Worm (Caenorhabditis elegans) whole organism, L2 larva: ENCODE results near the gene nfm-1.

ENCODE experiments used
- alr-1 ChIP-seq: fragments of 150-350 bp; optimal IDR thresholded peaks from 2 replicates; lab custom pipeline; 2014; ENCODE audit warnings: missing biosample characterization, missing genetic modification characterization
- aly-2 ChIP-seq: fragments of 150-350 bp; optimal IDR thresholded peaks from 2 replicates; lab custom pipeline; 2014; ENCODE audit warnings: missing biosample characterization, missing genetic modification characterization
- ama-1 ChIP-seq: fragments of 150-350 bp; optimal IDR thresholded peaks from 2 replicates; lab custom pipeline; 2018; ENCODE audit warnings: inconsistent platforms
- elt-1 ChIP-seq: fragments of 150-350 bp; optimal IDR thresholded peaks from 2 replicates; lab custom pipeline; 2014; ENCODE audit warnings: missing biosample characterization, missing genetic modification characterization
- gmeb-1 ChIP-seq: fragments of 150-350 bp; optimal IDR thresholded peaks from 2 replicates; lab custom pipeline; 2014; ENCODE audit warnings: missing biosample characterization, missing genetic modification characterization
- lin-11 ChIP-seq: fragments of 150-350 bp; sonication (generic microtip); optimal IDR thresholded peaks from 2 replicates; lab custom pipeline; 2014; ENCODE audit warnings: missing biosample characterization, missing genetic modification characterization, inconsistent platforms, mixed read lengths
- lin-13 ChIP-seq: fragments of 150-350 bp; optimal IDR thresholded peaks from 2 replicates; lab custom pipeline; 2014; ENCODE audit warnings: missing biosample characterization, missing genetic modification reagents, missing genetic modification characterization
- lin-39 ChIP-seq: fragments of 150-350 bp; optimal IDR thresholded peaks from 2 replicates; lab custom pipeline; 2014; ENCODE audit warnings: missing biosample characterization, missing genetic modification reagents, missing genetic modification characterization
- mab-5 ChIP-seq: fragments of 150-350 bp; optimal IDR thresholded peaks from 2 replicates; lab custom pipeline; 2014; ENCODE audit warnings: missing biosample characterization, missing genetic modification characterization
- mbf-1 ChIP-seq: sonication (generic microtip); optimal IDR thresholded peaks from 2 replicates; lab custom pipeline; 2017; ENCODE audit warnings: missing biosample characterization, missing genetic modification characterization
- mdl-1 ChIP-seq, 2 experiments: fragments of 150-350 bp in 1 of 2; sonication (generic microtip) in 1 of 2; optimal IDR thresholded peaks; 2 replicates each; lab custom pipeline; 2017; ENCODE audit warnings: missing biosample characterization in 2 of 2, missing genetic modification characterization in 2 of 2
- nhr-10 ChIP-seq: sonication (generic microtip); optimal IDR thresholded peaks from 2 replicates; lab custom pipeline; 2017; ENCODE audit warnings: missing biosample characterization, missing genetic modification characterization
- nhr-129 ChIP-seq: fragments of 150-350 bp; optimal IDR thresholded peaks from 2 replicates; lab custom pipeline; 2014; ENCODE audit warnings: missing biosample characterization, missing genetic modification characterization
- nhr-21 ChIP-seq: fragments of 150-350 bp; optimal IDR thresholded peaks from 2 replicates; lab custom pipeline; 2014; ENCODE audit warnings: missing biosample characterization, missing genetic modification characterization
- nhr-77 ChIP-seq: fragments of 150-350 bp; optimal IDR thresholded peaks from 2 replicates; lab custom pipeline; 2014; ENCODE audit warnings: missing biosample characterization, missing genetic modification characterization
- peb-1 ChIP-seq: fragments of 150-350 bp; optimal IDR thresholded peaks from 2 replicates; lab custom pipeline; 2014; ENCODE audit warnings: missing biosample characterization, missing genetic modification characterization
- sma-3 ChIP-seq: sonication (generic microtip); optimal IDR thresholded peaks from 2 replicates; lab custom pipeline; 2016; ENCODE audit warnings: missing genetic modification reagents, missing genetic modification characterization, missing compliant biosample characterization
- snpc-4 ChIP-seq: fragments of 150-350 bp; optimal IDR thresholded peaks from 2 replicates; lab custom pipeline; 2014; ENCODE audit warnings: missing biosample characterization, missing genetic modification characterization
- unc-55 ChIP-seq: fragments of 150-350 bp; sonication (generic microtip); optimal IDR thresholded peaks from 3 replicates; lab custom pipeline; 2014; ENCODE audit warnings: missing biosample characterization, missing genetic modification reagents, missing genetic modification characterization
- ztf-1 ChIP-seq: fragments of 200-800 bp; sonication (Bioruptor generic); conservative IDR thresholded peaks from 2 replicates; pipeline ENCODE4 v1.3.6; 2022; ENCODE audit warnings: missing genetic modification characterization, missing compliant biosample characterization

The nfm-1 gene

ce11 chrIII:6210215-6210822 is 51.1 kb downstream of the nfm-1 start:
- peak; percentile 8 for TF ChIP-seq snpc-4
- TF ChIP-seq aly-2 (tag; lab: Kevin White, UChicago): no peak
- TF ChIP-seq gmeb-1 (tag; lab: Kevin White, UChicago): no peak
- no peak for TF ChIP-seq mbf-1
- TF ChIP-seq nhr-77 (tag; lab: Kevin White, UChicago): no peak
- TF ChIP-seq sma-3 (GFP tag; lab: Kevin White, UChicago): no peak
- TF ChIP-seq mdl-1 (tag; optimal IDR thresholded peaks at IDR 0.05; lab: Kevin White, UChicago): no peak
- no peak for TF ChIP-seq peb-1 (tag; lab: Kevin White, UChicago)

- TF ChIP-seq ama-1: no peak
- TF ChIP-seq lin-39 (tag; lab: Kevin White, UChicago): no peak
- no peak for TF ChIP-seq lin-11 (tag; lab: Kevin White, UChicago)
- no peak for TF ChIP-seq lin-13 (GFP tag; lab: Kevin White, UChicago)
- no peak for TF ChIP-seq snpc-4
- no peak for TF ChIP-seq elt-1 (tag; lab: Kevin White, UChicago)
- no peak for TF ChIP-seq nhr-21 (tag; lab: Kevin White, UChicago)
- TF ChIP-seq nhr-10 (tag; lab: Kevin White, UChicago): no peak
- no peak for TF ChIP-seq nhr-129 (tag; lab: Kevin White, UChicago)
- TF ChIP-seq alr-1 (tag; lab: Kevin White, UChicago): no peak
- TF ChIP-seq mab-5 (tag; lab: Kevin White, UChicago): no peak
- TF ChIP-seq ztf-1 (GFP tag; lab: Robert Waterston, UW): no peak
- TF ChIP-seq unc-55 (GFP tag; lab: Kevin White, UChicago): no peak
- TF ChIP-seq, all 48 proteins: peak for 0
Measured at ce11 chrIII:6213915-6214314, 54.7 kb downstream of the nfm-1 start, which contains the start of gene C23G10.10. TSS of gene C23G10.10 (minus strand) at chrIII:6214015.
